Fruit fly (Drosophila melanogaster) whole organism, embryonic: ENCODE data around the gene CG8289.

Source experiments
- Atf-2 ChIP-seq: fragments of 200-800 bp; sonication (Bioruptor generic); optimal IDR thresholded peaks from 2 replicates; lab custom pipeline; 2016; ENCODE audit warnings: missing biosample characterization, missing genetic modification characterization
- Awh ChIP-seq: fragments of 200-800 bp; sonication (Bioruptor generic); IDR thresholded peaks from 2 replicates; pipeline ENCODE4, ENCODE4 v1.3.6; 2022; ENCODE audit warnings: missing biosample characterization, missing genetic modification characterization
- B-H2 ChIP-seq: fragments of 200-800 bp; sonication (Bioruptor generic); optimal IDR thresholded peaks from 2 replicates; lab custom pipeline; 2018; ENCODE audit warnings: missing biosample characterization, mild to moderate bottlenecking, missing genetic modification characterization
- Bdp1 ChIP-seq: fragments of 200-800 bp; sonication (Bioruptor generic); optimal IDR thresholded peaks from 3 replicates; lab custom pipeline; 2016; ENCODE audit warnings: missing biosample characterization, missing genetic modification characterization
- C15 ChIP-seq: fragments of 200-800 bp; sonication (Bioruptor generic); IDR thresholded peaks from 3 replicates; pipeline ENCODE4 v1.3.6; 2022; ENCODE audit warnings: missing biosample characterization, missing genetic modification characterization
- CG12391 ChIP-seq: fragments of 200-800 bp; sonication (Bioruptor generic); optimal IDR thresholded peaks from 3 replicates; lab custom pipeline; 2018; ENCODE audit warnings: missing biosample characterization, mild to moderate bottlenecking, missing genetic modification characterization, moderate library complexity
- CG14050 ChIP-seq: fragments of 200-800 bp; sonication (Bioruptor generic); IDR thresholded peaks from 3 replicates; pipeline ENCODE4 v1.3.6; 2022; ENCODE audit warnings: missing biosample characterization, missing genetic modification characterization
- CG14860 ChIP-seq: fragments of 200-800 bp; sonication (Bioruptor generic); IDR thresholded peaks from 3 replicates; pipeline ENCODE4 v1.3.6; 2022; ENCODE audit warnings: missing biosample characterization, missing genetic modification characterization; ENCODE audit not compliant: partially characterized antibody
- CG15601 ChIP-seq: fragments of 200-800 bp; sonication (Bioruptor generic); optimal IDR thresholded peaks from 3 replicates; lab custom pipeline; 2019; ENCODE audit warnings: missing biosample characterization, mild to moderate bottlenecking, missing genetic modification characterization, moderate library complexity
- CG1647 ChIP-seq: fragments of 200-800 bp; sonication (Bioruptor generic); optimal IDR thresholded peaks from 3 replicates; lab custom pipeline; 2016; ENCODE audit warnings: missing biosample characterization, missing genetic modification characterization
- CG16779 ChIP-seq: fragments of 200-800 bp; sonication (Bioruptor generic); IDR thresholded peaks from 2 replicates; pipeline ENCODE4 v1.3.6; 2022; ENCODE audit warnings: missing biosample characterization, missing genetic modification characterization
- CG1832 ChIP-seq: fragments of 200-800 bp; sonication (Bioruptor generic); optimal IDR thresholded peaks from 2 replicates; lab custom pipeline; 2017; ENCODE audit warnings: missing biosample characterization, mild to moderate bottlenecking, missing genetic modification characterization, inconsistent platforms
- CG18764 ChIP-seq: fragments of 200-800 bp; sonication (Bioruptor generic); optimal IDR thresholded peaks from 3 replicates; lab custom pipeline; 2016; ENCODE audit warnings: missing biosample characterization, missing genetic modification characterization
- CG2875 ChIP-seq: fragments of 200-800 bp; sonication (Bioruptor generic); optimal IDR thresholded peaks from 2 replicates; lab custom pipeline; 2017; ENCODE audit warnings: missing biosample characterization, mild to moderate bottlenecking, missing genetic modification characterization, missing genetic modification reagents
- CG34376 ChIP-seq: fragments of 200-800 bp; sonication (Bioruptor generic); optimal IDR thresholded peaks from 2 replicates; lab custom pipeline; 2018; ENCODE audit warnings: missing biosample characterization, mild to moderate bottlenecking, missing genetic modification characterization
- CG6272 ChIP-seq: fragments of 200-800 bp; sonication (Bioruptor generic); IDR thresholded peaks from 2 replicates; pipeline ENCODE4 v1.3.6; 2022; ENCODE audit warnings: missing biosample characterization, missing genetic modification characterization
- CG7963 ChIP-seq: fragments of 200-800 bp; sonication (Bioruptor generic); IDR thresholded peaks from 3 replicates; pipeline ENCODE4 v1.3.6; 2022; ENCODE audit warnings: missing biosample characterization, missing genetic modification characterization; ENCODE audit not compliant: partially characterized antibody
- CG8924 ChIP-seq: fragments of 200-800 bp; optimal IDR thresholded peaks from 3 replicates; lab custom pipeline; 2019; ENCODE audit warnings: missing biosample characterization, mild to moderate bottlenecking, missing genetic modification characterization, moderate library complexity
- Dfd ChIP-seq, 2 experiments: fragments of >200 bp; optimal IDR thresholded peaks; 2 replicates each; lab custom pipeline; 2017; ENCODE audit warnings: missing biosample characterization in 2 of 2, missing genetic modification characterization in 2 of 2
- Gug ChIP-seq: fragments of 200-800 bp; sonication (Bioruptor generic); IDR thresholded peaks from 4 replicates; pipeline ENCODE4 v1.3.6; 2022; ENCODE audit warnings: missing biosample characterization, missing genetic modification characterization
- Lhr ChIP-seq: fragments of 200-800 bp; sonication (Bioruptor generic); optimal IDR thresholded peaks from 3 replicates; lab custom pipeline; 2017; ENCODE audit warnings: mild to moderate bottlenecking, missing biosample characterization, missing genetic modification reagents, missing genetic modification characterization
- Myb ChIP-seq: fragments of 200-800 bp; sonication (Bioruptor generic); optimal IDR thresholded peaks from 2 replicates; lab custom pipeline; 2016; ENCODE audit warnings: missing biosample characterization, missing genetic modification characterization
- Nf-YB ChIP-seq: fragments of 200-800 bp; sonication (Bioruptor generic); optimal IDR thresholded peaks from 3 replicates; lab custom pipeline; 2019; ENCODE audit warnings: missing biosample characterization, mild to moderate bottlenecking, missing genetic modification characterization, moderate library complexity
- Oli ChIP-seq: fragments of 200-800 bp; sonication (Bioruptor generic); optimal IDR thresholded peaks from 2 replicates; lab custom pipeline; 2018; ENCODE audit warnings: missing biosample characterization, mild to moderate bottlenecking, missing genetic modification characterization, moderate library complexity
- Rx ChIP-seq: fragments of 200-800 bp; sonication (Bioruptor generic); IDR thresholded peaks from 2 replicates; pipeline ENCODE4 v1.3.6; 2022; ENCODE audit warnings: missing biosample characterization, missing genetic modification characterization
- Vsx1 ChIP-seq: fragments of 200-800 bp; sonication (Bioruptor generic); optimal IDR thresholded peaks from 2 replicates; lab custom pipeline; 2017; ENCODE audit warnings: missing biosample characterization, mild to moderate bottlenecking, missing genetic modification characterization, missing genetic modification reagents
- amos ChIP-seq: fragments of 200-800 bp; sonication (Bioruptor generic); IDR thresholded peaks from 2 replicates; pipeline ENCODE4 v1.3.6; 2022; ENCODE audit warnings: missing biosample characterization, missing genetic modification characterization; ENCODE audit not compliant: partially characterized antibody
- az2 ChIP-seq: fragments of 200-800 bp; sonication (Bioruptor generic); optimal IDR thresholded peaks from 3 replicates; lab custom pipeline; 2016; ENCODE audit warnings: missing biosample characterization, missing genetic modification characterization
- bbx ChIP-seq: fragments of 200-800 bp; sonication (Bioruptor generic); IDR thresholded peaks from 2 replicates; pipeline ENCODE4 v1.3.6; 2022; ENCODE audit warnings: missing biosample characterization, missing genetic modification characterization; ENCODE audit not compliant: partially characterized antibody
- danr ChIP-seq: fragments of 200-800 bp; sonication (Bioruptor generic); IDR thresholded peaks from 2 replicates; pipeline ENCODE4 v1.3.6; 2022; ENCODE audit warnings: missing biosample characterization, missing genetic modification characterization
- dimm ChIP-seq: fragments of 200-800 bp; sonication (Bioruptor generic); IDR thresholded peaks from 2 replicates; pipeline ENCODE4 v1.3.6; 2022; ENCODE audit warnings: missing biosample characterization, missing genetic modification characterization
- disco-r ChIP-seq: fragments of 200-800 bp; sonication (Bioruptor generic); optimal IDR thresholded peaks from 2 replicates; lab custom pipeline; 2016; ENCODE audit warnings: missing biosample characterization, missing genetic modification characterization
- dm ChIP-seq: fragments of 200-800 bp; sonication (Bioruptor generic); optimal IDR thresholded peaks from 3 replicates; lab custom pipeline; 2016; ENCODE audit warnings: missing biosample characterization, missing genetic modification characterization
- gfzf ChIP-seq: fragments of 200-800 bp; sonication (Bioruptor generic); optimal IDR thresholded peaks from 2 replicates; lab custom pipeline; 2016; ENCODE audit warnings: missing biosample characterization, mild to moderate bottlenecking, missing genetic modification characterization, moderate library complexity
- lab ChIP-seq: fragments of 200-800 bp; sonication (Bioruptor generic); optimal IDR thresholded peaks from 3 replicates; lab custom pipeline; 2017; ENCODE audit warnings: missing biosample characterization, missing genetic modification characterization, mild to moderate bottlenecking, moderate library complexity, missing genetic modification reagents
- nau ChIP-seq: fragments of 200-800 bp; sonication (Bioruptor generic); optimal IDR thresholded peaks from 3 replicates; lab custom pipeline; 2017; ENCODE audit warnings: missing biosample characterization, mild to moderate bottlenecking, missing genetic modification characterization, missing genetic modification reagents
- pnt ChIP-seq: fragments of 200-800 bp; sonication (Bioruptor generic); optimal IDR thresholded peaks from 3 replicates; lab custom pipeline; 2016; ENCODE audit warnings: missing biosample characterization, missing genetic modification characterization
- run ChIP-seq: fragments of 200-800 bp; sonication (Bioruptor generic); optimal IDR thresholded peaks from 3 replicates; lab custom pipeline; 2018; ENCODE audit warnings: missing biosample characterization, mild to moderate bottlenecking, missing genetic modification characterization
- scrt ChIP-seq: fragments of 200-800 bp; sonication (Bioruptor generic); optimal IDR thresholded peaks from 2 replicates; lab custom pipeline; 2018; ENCODE audit warnings: missing biosample characterization, mild to moderate bottlenecking, missing genetic modification characterization, moderate library complexity
- seq ChIP-seq: fragments of 200-800 bp; sonication (Bioruptor generic); IDR thresholded peaks from 2 replicates; pipeline ENCODE4 v1.3.6; 2022; ENCODE audit warnings: missing biosample characterization, missing genetic modification characterization
- shn ChIP-seq: fragments of 200-800 bp; sonication (Bioruptor generic); optimal IDR thresholded peaks from 3 replicates; lab custom pipeline; 2016; ENCODE audit warnings: missing biosample characterization, missing genetic modification characterization
- sisA ChIP-seq: fragments of 200-800 bp; sonication (Bioruptor generic); IDR thresholded peaks from 2 replicates; pipeline ENCODE4 v1.3.6; 2022; ENCODE audit warnings: missing biosample characterization, missing genetic modification characterization
- slou ChIP-seq: fragments of 200-800 bp; sonication (Bioruptor generic); optimal IDR thresholded peaks from 3 replicates; lab custom pipeline; 2016; ENCODE audit warnings: missing biosample characterization, missing genetic modification characterization
- sna ChIP-seq: fragments of 200-800 bp; sonication (Bioruptor generic); IDR thresholded peaks from 2 replicates; pipeline ENCODE4 v1.3.6; 2022; ENCODE audit warnings: missing biosample characterization, missing genetic modification characterization; ENCODE audit not compliant: partially characterized antibody
- sqz ChIP-seq: fragments of 200-800 bp; sonication (Bioruptor generic); optimal IDR thresholded peaks from 3 replicates; lab custom pipeline; 2018; ENCODE audit warnings: missing biosample characterization, mild to moderate bottlenecking, missing genetic modification characterization
- tup ChIP-seq: fragments of 200-800 bp; sonication (Bioruptor generic); optimal IDR thresholded peaks from 2 replicates; lab custom pipeline; 2016; ENCODE audit warnings: missing biosample characterization, mild to moderate bottlenecking, missing genetic modification characterization, moderate library complexity
- unc-4 ChIP-seq: fragments of 200-800 bp; sonication (Bioruptor generic); IDR thresholded peaks from 2 replicates; pipeline ENCODE4 v1.3.6; 2022; ENCODE audit warnings: missing biosample characterization, missing genetic modification characterization; ENCODE audit not compliant: partially characterized antibody
- wdn ChIP-seq: fragments of 200-800 bp; sonication (Bioruptor generic); IDR thresholded peaks from 2 replicates; pipeline ENCODE4 v1.3.6; 2022; ENCODE audit warnings: missing biosample characterization, missing genetic modification characterization
- wek ChIP-seq: fragments of 200-800 bp; sonication (Bioruptor generic); optimal IDR thresholded peaks from 3 replicates; lab custom pipeline; 2018; ENCODE audit warnings: missing biosample characterization, mild to moderate bottlenecking, missing genetic modification characterization, moderate library complexity
- wor ChIP-seq: fragments of 200-800 bp; sonication (Bioruptor generic); IDR thresholded peaks from 2 replicates; pipeline ENCODE4 v1.3.6; 2022; ENCODE audit warnings: missing biosample characterization, missing genetic modification characterization

The CG8289 gene

DNA sequence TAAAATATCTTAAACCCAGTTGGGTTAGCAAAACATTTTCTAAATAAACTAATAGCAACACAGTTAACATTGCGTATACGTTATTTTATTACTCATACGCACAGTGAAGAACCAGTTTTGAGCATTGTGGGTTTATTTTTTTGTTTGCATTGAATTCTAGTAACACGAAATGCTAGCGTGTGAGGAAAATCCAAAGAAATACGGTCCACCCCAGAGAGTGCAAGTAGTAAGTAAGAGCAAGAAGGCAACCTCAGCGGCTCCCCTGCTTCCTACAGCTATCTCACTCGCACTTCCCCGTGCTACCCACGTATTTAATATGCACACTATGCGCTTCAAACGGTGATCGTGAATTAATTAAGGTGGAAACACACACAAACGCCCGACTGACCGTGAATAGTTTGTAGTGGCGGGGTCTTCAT is 10.9 kb downstream of the CG8289 start (continued):
- TF ChIP-seq lab (GFP tag; lab: Kevin White, UChicago) (peak; percentile 93), nau (GFP tag; lab: Kevin White, UChicago) (peak; percentile 90), Vsx1 (GFP tag; lab: Kevin White, UChicago) (peak; percentile 76), Myb (GFP tag; lab: Kevin White, UChicago) (peak; percentile 64), disco-r (GFP tag; lab: Kevin White, UChicago) (peak; percentile 75), CG15601 (tag; lab: Kevin White, UChicago) (peak; percentile 73), B-H2 (peak; percentile 57), CG14860 (GFP tag; lab: Robert Waterston, UW) (no peak), CG2875 (peak; percentile 62), slou (GFP tag; lab: Kevin White, UChicago) (peak; percentile 61), Nf-YB (GFP tag; lab: Kevin White, UChicago) (peak; percentile 67), dimm (no peak; the same call in 1 of the 2 replicates), sna (GFP tag; lab: Robert Waterston, UW) (no peak), CG12391 (tag; lab: Kevin White, UChicago) (peak; percentile 83), CG1832 (GFP tag; lab: Kevin White, UChicago) (no peak), wdn (peak; percentile 74), az2 (GFP tag; lab: Kevin White, UChicago) (peak; percentile 79), CG18764 (peak; percentile 62), Bdp1 (GFP tag; lab: Kevin White, UChicago) (peak; percentile 61), dm (GFP tag; lab: Kevin White, UChicago) (peak; percentile 65), scrt (peak; percentile 75), Lhr (GFP tag; lab: Kevin White, UChicago) (peak; percentile 21), shn (peak; percentile 70), Gug (GFP tag; lab: Robert Waterston, UW) (peak; percentile 70; the same call in 3 of the 4 replicates), CG6272 (GFP tag; lab: Robert Waterston, UW) (peak; percentile 53), danr (GFP tag; lab: Robert Waterston, UW) (peak; percentile 72), Atf-2 (GFP tag; lab: Kevin White, UChicago) (peak; percentile 81), C15 (GFP tag; lab: Robert Waterston, UW) (0 out of 3 replicates have a peak, but pooled peaks have one; percentile 42), run (tag; lab: Kevin White, UChicago) (peak; percentile 89), wek (GFP tag; lab: Kevin White, UChicago) (peak; percentile 82), amos (GFP tag; lab: Robert Waterston, UW) (no peak), CG14050 (peak; percentile 78), bbx (GFP tag; lab: Robert Waterston, UW) (no peak), tup (GFP tag; lab: Kevin White, UChicago) (no peak), Awh (GFP tag; lab: Robert Waterston, UW) (peak; percentile 62; the same call in 1 of the 2 replicates), CG8924 (peak; percentile 90), CG1647 (GFP tag; lab: Kevin White, UChicago) (peak; percentile 74), CG7963 (GFP tag; lab: Robert Waterston, UW) (no peak), seq (GFP tag; lab: Robert Waterston, UW) (peak; percentile 82), Oli (tag; lab: Kevin White, UChicago) (peak; percentile 92), pnt (GFP tag; lab: Kevin White, UChicago) (peak; percentile 63), CG34376 (GFP tag; lab: Kevin White, UChicago) (peak; percentile 90), sisA (peak; percentile 69), gfzf (GFP tag; lab: Kevin White, UChicago) (no peak), sqz (GFP tag; lab: Kevin White, UChicago) (peak; percentile 84), Rx (peak; percentile 32; the same call in 1 of the 2 replicates), CG16779 (GFP tag; lab: Robert Waterston, UW) (no peak; the same call in 1 of the 2 replicates), unc-4 (GFP tag; lab: Robert Waterston, UW) (no peak), wor (GFP tag; lab: Robert Waterston, UW) (peak; percentile 50; the same call in 1 of the 2 replicates), Dfd (GFP tag; optimal IDR thresholded peaks at IDR 0.05; lab: Kevin White, UChicago) (no peak)
